Fruit fly (Drosophila melanogaster): ENCODE data around the gene CG9743.

CG9743 gene

DNA sequence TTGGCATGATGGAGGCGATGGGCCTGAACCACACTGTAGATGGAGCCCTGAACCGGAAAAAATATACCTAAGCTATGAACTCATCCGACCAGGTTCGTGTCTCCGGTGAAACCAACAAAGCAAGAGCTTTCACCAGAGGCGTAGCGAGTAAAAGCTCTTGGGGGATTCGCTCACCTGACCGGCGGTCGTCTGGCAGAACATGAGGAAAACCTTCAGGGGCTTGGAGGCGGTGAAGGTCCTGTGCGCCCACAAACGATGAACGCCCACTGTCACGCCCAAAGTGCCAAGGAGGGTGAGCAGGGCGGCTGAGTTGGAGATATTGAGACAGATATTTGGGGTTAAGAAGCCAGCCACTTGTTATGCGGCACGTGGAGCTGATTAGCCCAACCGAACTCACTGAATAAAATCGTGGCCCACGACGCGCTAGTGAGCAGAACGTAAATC lies 7.2 kb downstream of the CG9743 start (continued):
- TF ChIP-seq Mrtf (GFP tag; IDR thresholded peaks at IDR 0.05) = 0 out of 3 replicates have a peak, but pooled peaks have one; percentile 58
- TF ChIP-seq CG7987 (GFP tag; optimal IDR thresholded peaks at IDR 0.05) = peak; percentile 36
- no peak for TF ChIP-seq CG6654 (GFP tag; optimal IDR thresholded peaks at IDR 0.05)
- peak; percentile 1 for TF ChIP-seq CG13894 (tag; optimal IDR thresholded peaks at IDR 0.05)
- no peak for TF ChIP-seq CG8089 (GFP tag; optimal IDR thresholded peaks at IDR 0.05)
- TF ChIP-seq danr (GFP tag; IDR thresholded peaks at IDR 0.05) = no peak
- no peak for TF ChIP-seq Kr (GFP tag; optimal IDR thresholded peaks at IDR 0.05)
- no peak for TF ChIP-seq CG11696 (GFP tag; IDR thresholded peaks at IDR 0.05)
- TF ChIP-seq ash1 (GFP tag; optimal IDR thresholded peaks at IDR 0.05) = no peak
- no peak for TF ChIP-seq CG10431 (GFP tag; optimal IDR thresholded peaks at IDR 0.05)
- TF ChIP-seq pho (GFP tag; optimal IDR thresholded peaks at IDR 0.05) = peak; percentile 48
- no peak for TF ChIP-seq insv (GFP tag; optimal IDR thresholded peaks at IDR 0.05)
- no peak for TF ChIP-seq run (tag; optimal IDR thresholded peaks at IDR 0.05)
- TF ChIP-seq Ets97D (GFP tag; optimal IDR thresholded peaks at IDR 0.05) = peak; percentile 8
- TF ChIP-seq CG12236 (GFP tag; optimal IDR thresholded peaks at IDR 0.05) = no peak
- TF ChIP-seq H2.0 (GFP tag; IDR thresholded peaks at IDR 0.05) = peak; percentile 41; the same call in 1 of the 2 replicates
- no peak for TF ChIP-seq sqz (GFP tag; optimal IDR thresholded peaks at IDR 0.05)
- no peak; the same call in 1 of the 2 replicates for TF ChIP-seq CG4360 (GFP tag; IDR thresholded peaks at IDR 0.05)
- TF ChIP-seq CG32767 (GFP tag; IDR thresholded peaks at IDR 0.05) = no peak
- TF ChIP-seq CG32772 (GFP tag; IDR thresholded peaks at IDR 0.05) = 0 out of 2 replicates have a peak, but pooled peaks have one; percentile 20
- TF ChIP-seq Stat92E (GFP tag; optimal IDR thresholded peaks at IDR 0.05) = no peak
- peak; percentile 35; the same call in 1 of the 2 replicates for TF ChIP-seq CG17612 (GFP tag; IDR thresholded peaks at IDR 0.05)
- TF ChIP-seq CG17802 (tag; optimal IDR thresholded peaks at IDR 0.05) = no peak
- TF ChIP-seq vvl (GFP tag; IDR thresholded peaks at IDR 0.05) = peak; percentile 75
- TF ChIP-seq cato (GFP tag; optimal IDR thresholded peaks at IDR 0.05; ENCODE audit: borderline replicate concordance) = no peak
- no peak for TF ChIP-seq CG15479 (GFP tag; optimal IDR thresholded peaks at IDR 0.05)
- no peak for TF ChIP-seq CG16863 (GFP tag; optimal IDR thresholded peaks at IDR 0.05)
- peak; percentile 47 for TF ChIP-seq Antp (GFP tag; optimal IDR thresholded peaks at IDR 0.05)
- no peak for TF ChIP-seq jumu (GFP tag; optimal IDR thresholded peaks at IDR 0.05)
- TF ChIP-seq gem (tag; optimal IDR thresholded peaks at IDR 0.05) = peak; percentile 38
- TF ChIP-seq CG7556 (GFP tag; optimal IDR thresholded peaks at IDR 0.05) = no peak
- no peak for TF ChIP-seq Camta (GFP tag; optimal IDR thresholded peaks at IDR 0.05)
- no peak for TF ChIP-seq Gsc (GFP tag; IDR thresholded peaks at IDR 0.05)
- TF ChIP-seq CG9437 (GFP tag; optimal IDR thresholded peaks at IDR 0.05) = no peak
- no peak for TF ChIP-seq da (GFP tag; optimal IDR thresholded peaks at IDR 0.05)
- TF ChIP-seq CG4424 (GFP tag; optimal IDR thresholded peaks at IDR 0.05) = peak; percentile 47
- no peak for TF ChIP-seq vnd (GFP tag; IDR thresholded peaks at IDR 0.05; ENCODE audit: partially characterized antibody)
- no peak for TF ChIP-seq pnt (GFP tag; optimal IDR thresholded peaks at IDR 0.05)
- peak; percentile 43; the same call in 1 of the 2 replicates for TF ChIP-seq Xrp1 (GFP tag; IDR thresholded peaks at IDR 0.05)
- TF ChIP-seq CG18619 (GFP tag; optimal IDR thresholded peaks at IDR 0.05) = no peak
- no peak for TF ChIP-seq CG31388 (GFP tag; optimal IDR thresholded peaks at IDR 0.05)
- no peak for TF ChIP-seq tap (tag; optimal IDR thresholded peaks at IDR 0.05)
- peak; percentile 35 for TF ChIP-seq CG12071 (GFP tag; optimal IDR thresholded peaks at IDR 0.05)
- TF ChIP-seq CG4820 (GFP tag; optimal IDR thresholded peaks at IDR 0.05) = no peak
- peak; percentile 4 for TF ChIP-seq slp2 (GFP tag; optimal IDR thresholded peaks at IDR 0.05)
- peak; percentile 26 for TF ChIP-seq exex (tag; optimal IDR thresholded peaks at IDR 0.05)
- peak; percentile 25 for TF ChIP-seq Max (GFP tag; optimal IDR thresholded peaks at IDR 0.05)
- TF ChIP-seq CG42726 (GFP tag; IDR thresholded peaks at IDR 0.05; ENCODE audit: partially characterized antibody) = no peak
- TF ChIP-seq CG11398 (GFP tag; optimal IDR thresholded peaks at IDR 0.05) = peak; percentile 16
- peak; percentile 4 for TF ChIP-seq CG9876 (GFP tag; optimal IDR thresholded peaks at IDR 0.05)
- no peak for TF ChIP-seq CG15696 (tag; optimal IDR thresholded peaks at IDR 0.05)

Measured in whole organism, embryonic.